Worm (Caenorhabditis elegans) whole organism, L2 larva: ENCODE data around the gene kin-18.
A peak's percentile ranks its signal among the peaks of the same experiment; 100 is the strongest.

Experiments
- C34F6.9 ChIP-seq: fragments of 150-350 bp; optimal IDR thresholded peaks from 2 replicates; lab custom pipeline; 2014; ENCODE audit warnings: missing biosample characterization, missing genetic modification characterization
- F13H6.1 ChIP-seq: sonication (generic microtip); optimal IDR thresholded peaks from 2 replicates; lab custom pipeline; 2016; ENCODE audit warnings: missing genetic modification characterization, missing compliant biosample characterization
- R02D3.7 ChIP-seq: fragments of 150-350 bp; optimal IDR thresholded peaks from 2 replicates; lab custom pipeline; 2014; ENCODE audit warnings: missing biosample characterization, missing genetic modification characterization
- Y55F3AM.14 ChIP-seq: fragments of 200-800 bp; sonication (Bioruptor generic); optimal IDR thresholded peaks from 2 replicates; lab custom pipeline; 2018; ENCODE audit warnings: mild to moderate bottlenecking, missing genetic modification characterization, missing compliant biosample characterization
- ZK546.5 ChIP-seq: sonication (generic microtip); optimal IDR thresholded peaks from 2 replicates; lab custom pipeline; 2017; ENCODE audit warnings: missing biosample characterization, missing genetic modification characterization
- alr-1 ChIP-seq: fragments of 150-350 bp; optimal IDR thresholded peaks from 2 replicates; lab custom pipeline; 2014; ENCODE audit warnings: missing biosample characterization, missing genetic modification characterization
- aly-2 ChIP-seq: fragments of 150-350 bp; optimal IDR thresholded peaks from 2 replicates; lab custom pipeline; 2014; ENCODE audit warnings: missing biosample characterization, missing genetic modification characterization
- ama-1 ChIP-seq: fragments of 150-350 bp; optimal IDR thresholded peaks from 2 replicates; lab custom pipeline; 2018; ENCODE audit warnings: inconsistent platforms
- blmp-1 ChIP-seq: sonication (generic microtip); optimal IDR thresholded peaks from 2 replicates; lab custom pipeline; 2017; ENCODE audit warnings: missing genetic modification characterization, mild to moderate bottlenecking, missing compliant biosample characterization, antibody characterized with exemption, moderate library complexity; ENCODE audit not compliant: insufficient read depth
- crh-2 ChIP-seq: sonication (generic microtip); optimal IDR thresholded peaks from 2 replicates; lab custom pipeline; 2017; ENCODE audit warnings: missing biosample characterization, missing genetic modification characterization
- dmd-4 ChIP-seq: sonication (generic microtip); optimal IDR thresholded peaks from 2 replicates; lab custom pipeline; 2017; ENCODE audit warnings: missing biosample characterization, missing genetic modification characterization
- elt-1 ChIP-seq: fragments of 150-350 bp; optimal IDR thresholded peaks from 2 replicates; lab custom pipeline; 2014; ENCODE audit warnings: missing biosample characterization, missing genetic modification characterization
- fos-1 ChIP-seq: fragments of 150-350 bp; optimal IDR thresholded peaks from 2 replicates; lab custom pipeline; 2014; ENCODE audit warnings: missing biosample characterization, missing genetic modification characterization
- lin-13 ChIP-seq: fragments of 150-350 bp; optimal IDR thresholded peaks from 2 replicates; lab custom pipeline; 2014; ENCODE audit warnings: missing biosample characterization, missing genetic modification reagents, missing genetic modification characterization
- lin-39 ChIP-seq: fragments of 150-350 bp; optimal IDR thresholded peaks from 2 replicates; lab custom pipeline; 2014; ENCODE audit warnings: missing biosample characterization, missing genetic modification reagents, missing genetic modification characterization
- lsy-2 ChIP-seq, 2 experiments: fragments of 150-350 bp in 1 of 2; sonication (generic microtip) in 1 of 2; optimal IDR thresholded peaks; 2 replicates each; lab custom pipeline; 2014 to 2017; ENCODE audit warnings: missing biosample characterization in 2 of 2, missing genetic modification characterization in 2 of 2
- mab-5 ChIP-seq: fragments of 150-350 bp; optimal IDR thresholded peaks from 2 replicates; lab custom pipeline; 2014; ENCODE audit warnings: missing biosample characterization, missing genetic modification characterization
- mbf-1 ChIP-seq: sonication (generic microtip); optimal IDR thresholded peaks from 2 replicates; lab custom pipeline; 2017; ENCODE audit warnings: missing biosample characterization, missing genetic modification characterization
- nhr-10 ChIP-seq: sonication (generic microtip); optimal IDR thresholded peaks from 2 replicates; lab custom pipeline; 2017; ENCODE audit warnings: missing biosample characterization, missing genetic modification characterization
- nhr-11 ChIP-seq: fragments of 150-350 bp; optimal IDR thresholded peaks from 2 replicates; lab custom pipeline; 2014; ENCODE audit warnings: missing biosample characterization, missing genetic modification characterization
- nhr-12 ChIP-seq: fragments of 150-350 bp; optimal IDR thresholded peaks from 2 replicates; lab custom pipeline; 2014; ENCODE audit warnings: missing biosample characterization, missing genetic modification characterization
- nhr-21 ChIP-seq: fragments of 150-350 bp; optimal IDR thresholded peaks from 2 replicates; lab custom pipeline; 2014; ENCODE audit warnings: missing biosample characterization, missing genetic modification characterization
- nhr-23 ChIP-seq: fragments of 150-350 bp; optimal IDR thresholded peaks from 2 replicates; lab custom pipeline; 2014; ENCODE audit warnings: missing biosample characterization, missing genetic modification reagents, missing genetic modification characterization
- nhr-237 ChIP-seq: fragments of 150-350 bp; optimal IDR thresholded peaks from 2 replicates; lab custom pipeline; 2014; ENCODE audit warnings: missing biosample characterization, missing genetic modification characterization
- nhr-25 ChIP-seq: fragments of 150-350 bp; sonication (generic microtip); optimal IDR thresholded peaks from 3 replicates; lab custom pipeline; 2014; ENCODE audit warnings: missing biosample characterization, missing genetic modification characterization
- nhr-6 ChIP-seq: fragments of 150-350 bp; optimal IDR thresholded peaks from 2 replicates; lab custom pipeline; 2014; ENCODE audit warnings: missing biosample characterization, missing genetic modification characterization
- nhr-77 ChIP-seq: fragments of 150-350 bp; optimal IDR thresholded peaks from 2 replicates; lab custom pipeline; 2014; ENCODE audit warnings: missing biosample characterization, missing genetic modification characterization
- peb-1 ChIP-seq: fragments of 150-350 bp; optimal IDR thresholded peaks from 2 replicates; lab custom pipeline; 2014; ENCODE audit warnings: missing biosample characterization, missing genetic modification characterization
- sem-4 ChIP-seq: fragments of 150-350 bp; optimal IDR thresholded peaks from 2 replicates; lab custom pipeline; 2014; ENCODE audit warnings: missing biosample characterization, missing genetic modification reagents, missing genetic modification characterization
- skn-1 ChIP-seq: sonication (generic microtip); optimal IDR thresholded peaks from 2 replicates; lab custom pipeline; 2017; ENCODE audit warnings: missing biosample characterization, missing genetic modification characterization
- sma-3 ChIP-seq: sonication (generic microtip); optimal IDR thresholded peaks from 2 replicates; lab custom pipeline; 2016; ENCODE audit warnings: missing genetic modification reagents, missing genetic modification characterization, missing compliant biosample characterization
- sma-9 ChIP-seq, 2 experiments: fragments of 150-350 bp in 1 of 2; sonication (generic microtip) in 1 of 2; optimal IDR thresholded peaks; 2 replicates each; lab custom pipeline; 2014 to 2016; ENCODE audit warnings: missing genetic modification characterization in 2 of 2, mild to moderate bottlenecking in 1 of 2, missing biosample characterization in 1 of 2, missing compliant biosample characterization in 1 of 2, missing genetic modification reagents in 1 of 2, moderate library complexity in 1 of 2
- unc-55 ChIP-seq: fragments of 150-350 bp; sonication (generic microtip); optimal IDR thresholded peaks from 3 replicates; lab custom pipeline; 2014; ENCODE audit warnings: missing biosample characterization, missing genetic modification reagents, missing genetic modification characterization
- unc-62 ChIP-seq: fragments of 150-350 bp; optimal IDR thresholded peaks from 2 replicates; lab custom pipeline; 2014; ENCODE audit warnings: missing biosample characterization, missing genetic modification reagents, missing genetic modification characterization
- zag-1 ChIP-seq: fragments of 150-350 bp; optimal IDR thresholded peaks from 2 replicates; lab custom pipeline; 2014; ENCODE audit warnings: missing biosample characterization, missing genetic modification characterization
- ztf-11 ChIP-seq: sonication (generic microtip); optimal IDR thresholded peaks from 2 replicates; lab custom pipeline; 2017; ENCODE audit warnings: missing biosample characterization, missing genetic modification characterization
- ztf-4 ChIP-seq: fragments of 150-350 bp; optimal IDR thresholded peaks from 2 replicates; lab custom pipeline; 2014; ENCODE audit warnings: missing biosample characterization, missing genetic modification characterization

Gene kin-18

ce11 chrIII:6145896-6146295, 27.5 kb downstream of the kin-18 start, which contains the start of gene Y42G9A.3:
Gene Y42G9A.3, plus strand, starts transcription at chrIII:6146258.
- no peak for TF ChIP-seq elt-1 (tag; lab: Kevin White, UChicago)
- no peak for TF ChIP-seq nhr-77
- no peak for TF ChIP-seq sem-4 (tag; lab: Kevin White, UChicago)
- TF ChIP-seq skn-1 (tag; lab: Kevin White, UChicago), result peak; percentile 78
- no peak for TF ChIP-seq nhr-11
- no peak for TF ChIP-seq nhr-25 (tag; lab: Kevin White, UChicago)
- peak; percentile 35 for TF ChIP-seq fos-1 (tag; lab: Kevin White, UChicago)
- no peak for TF ChIP-seq nhr-21
- no peak for TF ChIP-seq ztf-4 (tag; lab: Kevin White, UChicago)
- no peak for TF ChIP-seq crh-2 (tag; lab: Kevin White, UChicago)
- peak; percentile 5 for TF ChIP-seq sma-9 (GFP tag; optimal IDR thresholded peaks at IDR 0.05; lab: Kevin White, UChicago)
- no peak for TF ChIP-seq sma-9 (tag; optimal IDR thresholded peaks at IDR 0.05; lab: Kevin White, UChicago)
- no peak for TF ChIP-seq F13H6.1 (tag; lab: Kevin White, UChicago)

- TF ChIP-seq nhr-6 (tag; lab: Kevin White, UChicago), result no peak
- no peak for TF ChIP-seq Y55F3AM.14 (GFP tag; lab: Kevin White, UChicago)
- TF ChIP-seq nhr-77, result no peak
- TF ChIP-seq lsy-2 (tag; optimal IDR thresholded peaks at IDR 0.05; lab: Kevin White, UChicago), result no peak
- TF ChIP-seq crh-2 (tag; lab: Kevin White, UChicago), result no peak
- no peak for TF ChIP-seq peb-1 (tag; lab: Kevin White, UChicago)
- no peak for TF ChIP-seq ztf-11 (tag; lab: Kevin White, UChicago)
- TF ChIP-seq C34F6.9 (tag; lab: Kevin White, UChicago), result no peak
- no peak for TF ChIP-seq mab-5 (tag; lab: Kevin White, UChicago)
- TF ChIP-seq lin-39 (tag; lab: Kevin White, UChicago), result no peak
- no peak for TF ChIP-seq nhr-11
- TF ChIP-seq blmp-1 (tag; lab: Kevin White, UChicago), result no peak
- no peak for TF ChIP-seq unc-55 (GFP tag; lab: Kevin White, UChicago)
- TF ChIP-seq nhr-10, result no peak
- no peak for TF ChIP-seq aly-2 (tag; lab: Kevin White, UChicago)
These were observed 28.4 kb downstream of the kin-18 start for ce11 chrIII:6146797-6147196.

DNA sequence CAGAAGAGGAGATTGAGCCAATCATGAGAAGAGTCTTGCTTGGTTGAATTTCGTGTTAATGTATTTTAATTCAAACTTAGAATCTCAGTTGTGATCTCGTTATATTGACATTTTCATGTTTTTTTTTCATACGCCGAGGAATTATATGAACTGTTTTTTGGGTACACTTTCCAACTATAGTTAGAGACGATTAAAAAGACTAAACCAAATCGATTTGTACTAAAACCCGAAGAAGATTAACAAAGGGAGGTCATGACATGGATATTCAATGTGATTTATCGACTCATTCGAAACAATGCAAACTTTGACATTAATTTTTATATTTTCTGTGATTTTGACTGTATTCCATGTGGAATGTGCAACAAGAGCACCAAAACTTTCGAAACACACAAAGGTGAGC, 29.5 kb downstream of the kin-18 start, which contains the start of gene Y42G9A.2:
Y42G9A.2 (plus strand) TSS at position 284 of the 400 bp plus-strand sequence.
- TF ChIP-seq nhr-23 (tag; lab: Kevin White, UChicago) (no peak), sma-3 (GFP tag; lab: Kevin White, UChicago) (no peak), nhr-11 (no peak), lin-13 (no peak), dmd-4 (no peak), mbf-1 (tag; lab: Kevin White, UChicago) (no peak), sma-9 (GFP tag; optimal IDR thresholded peaks at IDR 0.05; lab: Kevin White, UChicago) (peak; percentile 30), sma-9 (tag; optimal IDR thresholded peaks at IDR 0.05; lab: Kevin White, UChicago) (no peak)

DNA sequence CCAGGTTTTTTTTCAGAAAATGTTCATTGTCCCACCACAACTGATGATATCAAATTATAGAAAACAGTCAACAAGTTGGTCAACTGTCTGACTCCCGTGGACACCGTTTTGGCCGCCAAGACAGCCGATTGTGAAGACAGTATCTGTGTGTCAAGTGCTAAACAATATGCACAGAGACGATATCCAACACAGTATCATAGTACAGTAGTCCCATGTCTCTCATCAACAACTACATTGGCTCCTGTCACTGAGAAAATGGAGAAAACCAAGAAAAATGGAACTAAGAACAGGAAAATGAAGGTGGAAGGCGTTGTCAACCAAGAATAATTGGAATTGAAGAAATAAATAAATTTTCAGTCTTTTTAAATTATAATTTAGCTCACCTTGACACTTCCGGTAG, 30.3 kb downstream of the kin-18 start:
- no peak for TF ChIP-seq zag-1 (tag; lab: Kevin White, UChicago)
- TF ChIP-seq nhr-237 (tag; lab: Kevin White, UChicago), result no peak
- no peak for TF ChIP-seq R02D3.7 (tag; lab: Kevin White, UChicago)
- TF ChIP-seq nhr-23 (tag; lab: Kevin White, UChicago), result no peak
- no peak for TF ChIP-seq F13H6.1 (tag; lab: Kevin White, UChicago)
- no peak for TF ChIP-seq nhr-10
- TF ChIP-seq ZK546.5, result no peak
- TF ChIP-seq alr-1 (tag; lab: Kevin White, UChicago), result no peak
- TF ChIP-seq unc-62 (GFP tag; lab: Kevin White, UChicago), result no peak
- TF ChIP-seq fos-1 (tag; lab: Kevin White, UChicago), result no peak
- TF ChIP-seq sem-4 (tag; lab: Kevin White, UChicago), result no peak
- TF ChIP-seq mab-5 (tag; lab: Kevin White, UChicago), result no peak
- no peak for TF ChIP-seq nhr-12
- no peak for TF ChIP-seq nhr-77
- no peak for TF ChIP-seq ztf-4 (tag; lab: Kevin White, UChicago)
- TF ChIP-seq skn-1 (tag; lab: Kevin White, UChicago), result no peak
- TF ChIP-seq ama-1 (lab: Kevin White, UChicago), result no peak
- TF ChIP-seq peb-1 (tag; lab: Kevin White, UChicago), result no peak
- TF ChIP-seq, all 48 proteins: peak for 0
